Comparison of ENCODE assay signal across 8 worm cellular contexts in genomic region chrII:7614334-7614733, ce11.
TF ChIP-seq lines count a peak whose summit lies in the region.

No protein-coding gene starts in this region.

TF ChIP-seq in whole organism, L1 larva, 84 proteins besides CTCF, POLR2A, EP300 and RAD21:
- TF ChIP-seq lin-35 (GFP tag; optimal IDR thresholded peaks at IDR 0.05; lab: Kevin White, UChicago) (peak in 1 of 2 experiments; percentile 8), blmp-1 (tag; optimal IDR thresholded peaks at IDR 0.05; lab: Kevin White, UChicago) (peak; percentile 5), C16A3.4 (tag; optimal IDR thresholded peaks at IDR 0.05; lab: Kevin White, UChicago) (no peak), lin-14 (GFP tag; optimal IDR thresholded peaks at IDR 0.05; lab: Kevin White, UChicago) (peak; percentile 38), ceh-82 (tag; optimal IDR thresholded peaks at IDR 0.05; lab: Kevin White, UChicago) (no peak), sptf-1 (tag; optimal IDR thresholded peaks at IDR 0.05; lab: Kevin White, UChicago) (no peak), mep-1 (tag; optimal IDR thresholded peaks at IDR 0.05; lab: Kevin White, UChicago) (peak; percentile 14)

TF ChIP-seq in whole organism, L3 larva, 47 proteins besides CTCF, POLR2A, EP300 and RAD21:
- no peak for TF ChIP-seq aly-2 (tag; optimal IDR thresholded peaks at IDR 0.05; lab: Kevin White, UChicago)
- peak; percentile 5 for TF ChIP-seq pha-4 (tag; optimal IDR thresholded peaks at IDR 0.05; lab: Kevin White, UChicago)
- TF ChIP-seq nhr-67 (tag; optimal IDR thresholded peaks at IDR 0.05; lab: Kevin White, UChicago): no peak
- TF ChIP-seq ztf-4 (tag; optimal IDR thresholded peaks at IDR 0.05; lab: Kevin White, UChicago): no peak
- TF ChIP-seq hmg-11 (tag; optimal IDR thresholded peaks at IDR 0.05; lab: Kevin White, UChicago): peak; percentile 4
- peak; percentile 10 for TF ChIP-seq nfya-1 (tag; optimal IDR thresholded peaks at IDR 0.05; lab: Kevin White, UChicago; ENCODE audit: insufficient read depth)

TF ChIP-seq in whole organism, L4 larva, 104 proteins besides CTCF, POLR2A, EP300 and RAD21:
- TF ChIP-seq aha-1 (tag; lab: Kevin White, UChicago) (peak; percentile 47), dmd-9 (GFP tag; IDR thresholded peaks at IDR 0.05; lab: Robert Waterston, UW) (no peak), unc-39 (tag; optimal IDR thresholded peaks at IDR 0.05; lab: Kevin White, UChicago) (no peak), daf-19 (GFP tag; conservative IDR thresholded peaks at IDR 0.05; lab: Robert Waterston, UW) (no peak), nhr-76 (tag; optimal IDR thresholded peaks at IDR 0.05; lab: Kevin White, UChicago) (no peak), hlh-11 (tag; optimal IDR thresholded peaks at IDR 0.05; lab: Kevin White, UChicago) (peak; percentile 21), ZK546.5 (tag; optimal IDR thresholded peaks at IDR 0.05; lab: Kevin White, UChicago) (no peak)

TF ChIP-seq in whole organism, early embryonic, 17 proteins besides CTCF, POLR2A, EP300 and RAD21:
- peak; percentile 15 for TF ChIP-seq hmg-4 (GFP tag; optimal IDR thresholded peaks at IDR 0.05; lab: Kevin White, UChicago)
- TF ChIP-seq tra-4 (tag; optimal IDR thresholded peaks at IDR 0.05; lab: Kevin White, UChicago): no peak
- no peak for TF ChIP-seq B0310.2 (tag; optimal IDR thresholded peaks at IDR 0.05; lab: Kevin White, UChicago)
- no peak for TF ChIP-seq aly-1 (tag; optimal IDR thresholded peaks at IDR 0.05; lab: Kevin White, UChicago)
- no peak for TF ChIP-seq tbx-37 (GFP tag; conservative IDR thresholded peaks at IDR 0.05; lab: Robert Waterston, UW)

TF ChIP-seq in whole organism, late embryonic, 69 proteins besides CTCF, POLR2A, EP300 and RAD21:
- TF ChIP-seq ceh-9 (tag; optimal IDR thresholded peaks at IDR 0.05; lab: Kevin White, UChicago): no peak
- TF ChIP-seq pqm-1 (tag; optimal IDR thresholded peaks at IDR 0.05; lab: Kevin White, UChicago): no peak
- peak; percentile 2 for TF ChIP-seq ceh-18 (tag; optimal IDR thresholded peaks at IDR 0.05; lab: Kevin White, UChicago)
- TF ChIP-seq pag-3 (tag; optimal IDR thresholded peaks at IDR 0.05; lab: Kevin White, UChicago; ENCODE audit: borderline replicate concordance): no peak
- no peak for TF ChIP-seq hlh-6 (tag; optimal IDR thresholded peaks at IDR 0.05; lab: Kevin White, UChicago)
- no peak for TF ChIP-seq eyg-1 (tag; optimal IDR thresholded peaks at IDR 0.05; lab: Kevin White, UChicago)
- no peak for TF ChIP-seq Y22D7AL.16 (tag; optimal IDR thresholded peaks at IDR 0.05; lab: Kevin White, UChicago)

TF ChIP-seq in whole organism, midembryonic, 9 proteins besides CTCF, POLR2A, EP300 and RAD21:
- no peak for TF ChIP-seq med-1 (GFP tag; optimal IDR thresholded peaks at IDR 0.05; lab: Kevin White, UChicago; ENCODE audit: insufficient read depth)
- 0 out of 2 replicates have a peak, but pooled peaks have one; percentile 58 for TF ChIP-seq ztf-23 (GFP tag; IDR thresholded peaks at IDR 0.05; lab: Robert Waterston, UW)
- TF ChIP-seq flt-1 (GFP tag; IDR thresholded peaks at IDR 0.05; lab: Robert Waterston, UW): 0 out of 2 replicates have a peak, but pooled peaks have one; percentile 47
- no peak for TF ChIP-seq cog-1 (tag; optimal IDR thresholded peaks at IDR 0.05; lab: Kevin White, UChicago)
- no peak for TF ChIP-seq T22C8.4 (GFP tag; IDR thresholded peaks at IDR 0.05; lab: Robert Waterston, UW)
- TF ChIP-seq ztf-29 (GFP tag; IDR thresholded peaks at IDR 0.05; lab: Robert Waterston, UW): no peak
- TF ChIP-seq tab-1 (GFP tag; IDR thresholded peaks at IDR 0.05; lab: Robert Waterston, UW): no peak
- TF ChIP-seq klf-2 (GFP tag; conservative IDR thresholded peaks at IDR 0.05; lab: Robert Waterston, UW): no peak

TF ChIP-seq in whole organism, mixed stage, embryonic, 35 proteins besides CTCF, POLR2A, EP300 and RAD21:
- no peak for TF ChIP-seq ham-2 (GFP tag; optimal IDR thresholded peaks at IDR 0.05; lab: Kevin White, UChicago)
- TF ChIP-seq lsy-2 (tag; optimal IDR thresholded peaks at IDR 0.05; lab: Kevin White, UChicago): no peak
- TF ChIP-seq flh-1 (GFP tag; optimal IDR thresholded peaks at IDR 0.05; lab: Kevin White, UChicago): no peak
- TF ChIP-seq nhr-237 (tag; optimal IDR thresholded peaks at IDR 0.05; lab: Kevin White, UChicago): no peak
- no peak for TF ChIP-seq pha-4 (tag; optimal IDR thresholded peaks at IDR 0.05; lab: Kevin White, UChicago)
- no peak for TF ChIP-seq elt-1 (tag; optimal IDR thresholded peaks at IDR 0.05; lab: Kevin White, UChicago; ENCODE audit: borderline replicate concordance, insufficient read depth)
- TF ChIP-seq mls-2 (tag; optimal IDR thresholded peaks at IDR 0.05; lab: Kevin White, UChicago): no peak
- no peak for TF ChIP-seq unc-62 (GFP tag; optimal IDR thresholded peaks at IDR 0.05; lab: Kevin White, UChicago)
- no peak for TF ChIP-seq lin-13 (tag; optimal IDR thresholded peaks at IDR 0.05; lab: Kevin White, UChicago)
- TF ChIP-seq ztf-11 (tag; optimal IDR thresholded peaks at IDR 0.05; lab: Kevin White, UChicago): no peak
- TF ChIP-seq sem-2 (GFP tag; optimal IDR thresholded peaks at IDR 0.05; lab: Kevin White, UChicago): no peak
- TF ChIP-seq zip-8 (tag; optimal IDR thresholded peaks at IDR 0.05; lab: Kevin White, UChicago): no peak
- peak; percentile 10 for TF ChIP-seq lin-32 (GFP tag; optimal IDR thresholded peaks at IDR 0.05; lab: Kevin White, UChicago)
- peak; percentile 64 for TF ChIP-seq hlh-1 (tag; optimal IDR thresholded peaks at IDR 0.05; lab: Kevin White, UChicago)
- TF ChIP-seq sptf-1 (tag; optimal IDR thresholded peaks at IDR 0.05; lab: Kevin White, UChicago): no peak
TF ChIP-seq in whole organism, mixed stage, embryonic: peak in this region for 2.

TF ChIP-seq in whole organism, young adult, 124 proteins besides CTCF, POLR2A, EP300 and RAD21:
- TF ChIP-seq attf-3 (GFP tag; conservative IDR thresholded peaks at IDR 0.05; lab: Robert Waterston, UW) (no peak), efl-1 (GFP tag; optimal IDR thresholded peaks at IDR 0.05; lab: Kevin White, UChicago) (peak; percentile 13)
TF ChIP-seq in whole organism, young adult: peak in this region for 1.
